Fruit fly (Drosophila melanogaster) whole organism, embryonic: ENCODE results near the gene CG6607.

Experiments
- Abd-B ChIP-seq: fragments of 200-800 bp; sonication (Bioruptor generic); optimal IDR thresholded peaks from 2 replicates; lab custom pipeline; 2018; ENCODE audit warnings: missing biosample characterization, mild to moderate bottlenecking, missing genetic modification characterization, moderate library complexity
- B-H1 ChIP-seq: fragments of 200-800 bp; sonication (Bioruptor generic); IDR thresholded peaks from 3 replicates; pipeline ENCODE4 v1.3.6; 2022; ENCODE audit warnings: missing biosample characterization, missing genetic modification characterization
- BEAF-32 ChIP-seq: fragments of 200-800 bp; sonication (Bioruptor generic); optimal IDR thresholded peaks from 3 replicates; lab custom pipeline; 2017; ENCODE audit warnings: missing biosample characterization, missing genetic modification characterization, mild to moderate bottlenecking, moderate library complexity, missing genetic modification reagents
- Blimp-1 ChIP-seq: fragments of 200-800 bp; sonication (Bioruptor generic); optimal IDR thresholded peaks from 3 replicates; lab custom pipeline; 2018; ENCODE audit warnings: missing biosample characterization, missing genetic modification characterization, mild to moderate bottlenecking, moderate library complexity, missing genetic modification reagents
- C15 ChIP-seq: fragments of 200-800 bp; sonication (Bioruptor generic); IDR thresholded peaks from 3 replicates; pipeline ENCODE4 v1.3.6; 2022; ENCODE audit warnings: missing biosample characterization, missing genetic modification characterization
- CG10321 ChIP-seq: fragments of 200-800 bp; sonication (Bioruptor generic); IDR thresholded peaks from 2 replicates; pipeline ENCODE4 v1.3.6; 2022; ENCODE audit warnings: missing biosample characterization, missing genetic modification characterization
- CG12071 ChIP-seq: fragments of 200-800 bp; sonication (Bioruptor generic); optimal IDR thresholded peaks from 3 replicates; lab custom pipeline; 2018; ENCODE audit warnings: missing biosample characterization, mild to moderate bottlenecking, missing genetic modification characterization
- CG12219 ChIP-seq: fragments of 200-800 bp; sonication (Bioruptor generic); optimal IDR thresholded peaks from 3 replicates; lab custom pipeline; 2018; ENCODE audit warnings: missing biosample characterization, mild to moderate bottlenecking, missing genetic modification characterization
- CG14860 ChIP-seq: fragments of 200-800 bp; sonication (Bioruptor generic); IDR thresholded peaks from 3 replicates; pipeline ENCODE4 v1.3.6; 2022; ENCODE audit warnings: missing biosample characterization, missing genetic modification characterization; ENCODE audit not compliant: partially characterized antibody
- CG15269 ChIP-seq: fragments of 200-800 bp; sonication (Bioruptor generic); optimal IDR thresholded peaks from 2 replicates; lab custom pipeline; 2018; ENCODE audit warnings: missing biosample characterization, mild to moderate bottlenecking, missing genetic modification characterization, moderate library complexity
- CG15601 ChIP-seq: fragments of 200-800 bp; sonication (Bioruptor generic); optimal IDR thresholded peaks from 3 replicates; lab custom pipeline; 2019; ENCODE audit warnings: missing biosample characterization, mild to moderate bottlenecking, missing genetic modification characterization, moderate library complexity
- CG17568 ChIP-seq: fragments of 200-800 bp; sonication (Bioruptor generic); optimal IDR thresholded peaks from 2 replicates; lab custom pipeline; 2018; ENCODE audit warnings: missing biosample characterization, mild to moderate bottlenecking, missing genetic modification characterization, moderate library complexity
- CG17802 ChIP-seq: fragments of 200-800 bp; sonication (Bioruptor generic); optimal IDR thresholded peaks from 2 replicates; lab custom pipeline; 2018; ENCODE audit warnings: missing biosample characterization, mild to moderate bottlenecking, missing genetic modification characterization, moderate library complexity
- CG17912 ChIP-seq: fragments of 200-800 bp; sonication (Bioruptor generic); optimal IDR thresholded peaks from 2 replicates; lab custom pipeline; 2018; ENCODE audit warnings: missing biosample characterization, mild to moderate bottlenecking, missing genetic modification characterization
- CG1832 ChIP-seq: fragments of 200-800 bp; sonication (Bioruptor generic); optimal IDR thresholded peaks from 2 replicates; lab custom pipeline; 2017; ENCODE audit warnings: missing biosample characterization, mild to moderate bottlenecking, missing genetic modification characterization, inconsistent platforms
- CG18599 ChIP-seq: fragments of 200-800 bp; sonication (Bioruptor generic); optimal IDR thresholded peaks from 3 replicates; lab custom pipeline; 2017; ENCODE audit warnings: missing biosample characterization, missing genetic modification characterization, mild to moderate bottlenecking, moderate library complexity, missing genetic modification reagents
- CG30431 ChIP-seq: fragments of 200-800 bp; sonication (Bioruptor generic); optimal IDR thresholded peaks from 2 replicates; lab custom pipeline; 2017; ENCODE audit warnings: missing biosample characterization, missing genetic modification characterization
- CG32532 ChIP-seq: fragments of 200-800 bp; sonication (Bioruptor generic); IDR thresholded peaks from 2 replicates; pipeline ENCODE4 v1.3.6; 2022; ENCODE audit warnings: missing biosample characterization, missing genetic modification characterization
- CG32767 ChIP-seq: fragments of 200-800 bp; sonication (Bioruptor generic); IDR thresholded peaks from 2 replicates; pipeline ENCODE4 v1.3.6; 2022; ENCODE audit warnings: missing biosample characterization, missing genetic modification characterization
- CG4328 ChIP-seq: fragments of 200-800 bp; sonication (Bioruptor generic); optimal IDR thresholded peaks from 3 replicates; lab custom pipeline; 2017; ENCODE audit warnings: missing biosample characterization, missing genetic modification reagents, missing genetic modification characterization
- CG4404 ChIP-seq: fragments of 200-800 bp; sonication (Bioruptor generic); IDR thresholded peaks from 2 replicates; pipeline ENCODE4 v1.3.6; 2022; ENCODE audit warnings: missing biosample characterization, missing genetic modification characterization
- CG5180 ChIP-seq: fragments of 200-800 bp; sonication (Bioruptor generic); optimal IDR thresholded peaks from 3 replicates; lab custom pipeline; 2017; ENCODE audit warnings: missing biosample characterization, missing genetic modification characterization, mild to moderate bottlenecking, moderate library complexity, missing genetic modification reagents
- CG7963 ChIP-seq: fragments of 200-800 bp; sonication (Bioruptor generic); IDR thresholded peaks from 3 replicates; pipeline ENCODE4 v1.3.6; 2022; ENCODE audit warnings: missing biosample characterization, missing genetic modification characterization; ENCODE audit not compliant: partially characterized antibody
- CTCF ChIP-seq: fragments of 200-800 bp; sonication (Bioruptor generic); optimal IDR thresholded peaks from 2 replicates; lab custom pipeline; 2017; ENCODE audit warnings: missing biosample characterization, mild to moderate bottlenecking, missing genetic modification characterization, moderate library complexity
- D19B ChIP-seq: fragments of 200-800 bp; sonication (Bioruptor generic); optimal IDR thresholded peaks from 2 replicates; lab custom pipeline; 2017; ENCODE audit warnings: missing biosample characterization, mild to moderate bottlenecking, missing genetic modification characterization
- Eip74EF ChIP-seq, 2 experiments: fragments of 200-800 bp in 1 of 2; fragments of >200 bp in 1 of 2; sonication (Bioruptor generic) in 1 of 2; optimal IDR thresholded peaks; 2 replicates each; lab custom pipeline; 2017 to 2019; ENCODE audit warnings: missing biosample characterization in 2 of 2, missing genetic modification characterization in 2 of 2, mild to moderate bottlenecking in 1 of 2, moderate library complexity in 1 of 2
- HLHmδ ChIP-seq: fragments of 200-800 bp; sonication (Bioruptor generic); optimal IDR thresholded peaks from 2 replicates; lab custom pipeline; 2018; ENCODE audit warnings: missing biosample characterization, mild to moderate bottlenecking, missing genetic modification characterization, moderate library complexity
- Med ChIP-seq: fragments of 200-800 bp; sonication (Bioruptor generic); peaks from one replicate; lab custom pipeline; 2016; ENCODE audit warnings: missing biosample characterization, missing genetic modification characterization, mild to moderate bottlenecking, inconsistent platforms, moderate library complexity
- Oaz ChIP-seq: fragments of 200-800 bp; sonication (Bioruptor generic); IDR thresholded peaks from 2 replicates; pipeline ENCODE4 v1.3.6; 2022; ENCODE audit warnings: missing biosample characterization, missing genetic modification characterization
- Optix ChIP-seq: fragments of 200-800 bp; sonication (Bioruptor generic); IDR thresholded peaks from 3 replicates; pipeline ENCODE4 v1.3.6; 2022; ENCODE audit warnings: missing biosample characterization, missing genetic modification characterization
- Tbp ChIP-seq: fragments of >200 bp; optimal IDR thresholded peaks from 2 replicates; lab custom pipeline; 2018; ENCODE audit warnings: missing biosample characterization, missing genetic modification characterization
- Trl ChIP-seq, 3 experiments: fragments of >200 bp in 2 of 3; fragments of 200-800 bp in 1 of 3; sonication (Bioruptor generic) in 1 of 3; optimal IDR thresholded peaks; 2 replicates in 1 of 3; 3 replicates in 2 of 3; lab custom pipeline; 2016 to 2017; ENCODE audit warnings: missing biosample characterization in 1 of 3, missing genetic modification characterization in 1 of 3
- Usf ChIP-seq: fragments of 200-800 bp; sonication (Bioruptor generic); optimal IDR thresholded peaks from 2 replicates; lab custom pipeline; 2017; ENCODE audit warnings: missing genotype, missing biosample characterization, missing genetic modification characterization
- bowl ChIP-seq: fragments of 200-800 bp; sonication (Bioruptor generic); IDR thresholded peaks from 2 replicates; pipeline ENCODE4 v1.3.6; 2022; ENCODE audit warnings: missing biosample characterization, missing genetic modification characterization
- crol ChIP-seq: fragments of 200-800 bp; sonication (Bioruptor generic); IDR thresholded peaks from 2 replicates; pipeline ENCODE4 v1.3.6; 2022; ENCODE audit warnings: missing biosample characterization, missing genetic modification characterization
- da ChIP-seq: fragments of 200-800 bp; sonication (Bioruptor generic); optimal IDR thresholded peaks from 2 replicates; lab custom pipeline; 2016; ENCODE audit warnings: missing biosample characterization, missing genetic modification characterization
- dpn ChIP-seq, 2 experiments: fragments of 200-800 bp; sonication (Bioruptor generic); optimal IDR thresholded peaks; 3 replicates each; lab custom pipeline; 2016; ENCODE audit warnings: missing biosample characterization in 2 of 2, missing genetic modification characterization in 2 of 2
- emc ChIP-seq: fragments of 200-800 bp; sonication (Bioruptor generic); optimal IDR thresholded peaks from 2 replicates; lab custom pipeline; 2016; ENCODE audit warnings: missing biosample characterization, missing genetic modification characterization
- gt ChIP-seq: fragments of 200-800 bp; sonication (Bioruptor generic); IDR thresholded peaks from 2 replicates; pipeline ENCODE4 v1.3.6; 2022; ENCODE audit warnings: missing biosample characterization, missing genetic modification characterization
- maf-S ChIP-seq: fragments of 200-800 bp; sonication (Bioruptor generic); optimal IDR thresholded peaks from 2 replicates; lab custom pipeline; 2016; ENCODE audit warnings: missing biosample characterization, missing genetic modification characterization
- ro ChIP-seq: fragments of 200-800 bp; sonication (Bioruptor generic); IDR thresholded peaks from 2 replicates; pipeline ENCODE4 v1.3.6; 2022; ENCODE audit warnings: missing biosample characterization, missing genetic modification characterization
- slou ChIP-seq: fragments of 200-800 bp; sonication (Bioruptor generic); optimal IDR thresholded peaks from 3 replicates; lab custom pipeline; 2016; ENCODE audit warnings: missing biosample characterization, missing genetic modification characterization
- stc ChIP-seq: fragments of 200-800 bp; sonication (Bioruptor generic); IDR thresholded peaks from 2 replicates; pipeline ENCODE4 v1.3.6; 2022; ENCODE audit warnings: missing biosample characterization, missing genetic modification characterization
- sug ChIP-seq: fragments of 200-800 bp; optimal IDR thresholded peaks from 2 replicates; lab custom pipeline; 2019; ENCODE audit warnings: missing biosample characterization, mild to moderate bottlenecking, missing genetic modification characterization, moderate library complexity
- tna ChIP-seq: fragments of 200-800 bp; sonication (Bioruptor generic); IDR thresholded peaks from 2 replicates; pipeline ENCODE4 v1.3.6; 2022; ENCODE audit warnings: missing biosample characterization, missing genetic modification characterization; ENCODE audit not compliant: partially characterized antibody
- trh ChIP-seq: fragments of 200-800 bp; sonication (Bioruptor generic); optimal IDR thresholded peaks from 2 replicates; lab custom pipeline; 2016; ENCODE audit warnings: missing biosample characterization, missing genetic modification characterization
- vvl ChIP-seq: fragments of 200-800 bp; sonication (Bioruptor generic); IDR thresholded peaks from 2 replicates; pipeline ENCODE4 v1.3.6; 2022; ENCODE audit warnings: missing biosample characterization, missing genetic modification characterization
- zfh1 ChIP-seq: fragments of 200-800 bp; sonication (Bioruptor generic); IDR thresholded peaks from 3 replicates; pipeline ENCODE4 v1.3.6; 2022; ENCODE audit warnings: missing biosample characterization, missing genetic modification characterization

CG6607 gene

dm6 chr3R:24565748-24566239 lies 37.9 kb downstream of the CG6607 start (continued):
- no peak for TF ChIP-seq da
- no peak for TF ChIP-seq dpn (GFP tag; optimal IDR thresholded peaks at IDR 0.05; lab: Kevin White, UChicago)
- TF ChIP-seq CG30431 (GFP tag; lab: Kevin White, UChicago), result no peak
- no peak for TF ChIP-seq Usf
- peak; percentile 82 for TF ChIP-seq CG4328
- peak; percentile 83 for TF ChIP-seq CG18599
- peak; percentile 16 for TF ChIP-seq trh
- no peak for TF ChIP-seq emc
- TF ChIP-seq C15 (GFP tag; lab: Robert Waterston, UW), result no peak
- no peak for TF ChIP-seq Optix
- TF ChIP-seq CG5180 (GFP tag; lab: Kevin White, UChicago), result peak; percentile 11
- TF ChIP-seq CG15601 (tag; lab: Kevin White, UChicago), result peak; percentile 82
- TF ChIP-seq HLHmδ (GFP tag; lab: Kevin White, UChicago), result no peak
- TF ChIP-seq CG12219 (GFP tag; lab: Kevin White, UChicago), result peak; percentile 30

- TF ChIP-seq stc (GFP tag; lab: Robert Waterston, UW), result 0 out of 2 replicates have a peak, but pooled peaks have one; percentile 15
- peak in 1 of 2 experiments; percentile 20 for TF ChIP-seq Trl (optimal IDR thresholded peaks at IDR 0.05; lab: Kevin White, UChicago)
- no peak for TF ChIP-seq Trl (GFP tag; optimal IDR thresholded peaks at IDR 0.05; lab: Kevin White, UChicago)
- TF ChIP-seq crol (GFP tag; lab: Robert Waterston, UW), result peak; percentile 60
- TF ChIP-seq CG4404 (GFP tag; lab: Robert Waterston, UW), result no peak
- no peak for TF ChIP-seq CG12071 (GFP tag; lab: Kevin White, UChicago)
- no peak for TF ChIP-seq CG1832
- TF ChIP-seq CG14860 (GFP tag; lab: Robert Waterston, UW), result no peak
- TF ChIP-seq sug (tag; lab: Kevin White, UChicago), result peak; percentile 11
- peak in 1 of 2 experiments; percentile 45 for TF ChIP-seq Eip74EF (GFP tag; optimal IDR thresholded peaks at IDR 0.05; lab: Kevin White, UChicago)
- TF ChIP-seq Oaz (GFP tag; lab: Robert Waterston, UW), result no peak
- peak; percentile 14; the same call in 1 of the 2 replicates for TF ChIP-seq vvl (GFP tag; lab: Robert Waterston, UW)
- TF ChIP-seq gt (GFP tag; lab: Robert Waterston, UW), result no peak
- TF ChIP-seq CG15269, result no peak
- TF ChIP-seq Med (GFP tag; lab: Kevin White, UChicago), result peak; percentile 68
- TF ChIP-seq Blimp-1 (GFP tag; lab: Kevin White, UChicago), result peak; percentile 2
- no peak for TF ChIP-seq CG10321 (GFP tag; lab: Robert Waterston, UW)
Observed at dm6 chr3R:24566756-24567426, 39.0 kb downstream of the CG6607 start.

dm6 chr3R:24567427-24567771 lies 39.6 kb downstream of the CG6607 start:
- TF ChIP-seq BEAF-32 (GFP tag; lab: Kevin White, UChicago), result no peak
- no peak for TF ChIP-seq CG7963 (GFP tag; lab: Robert Waterston, UW)
- TF ChIP-seq gt (GFP tag; lab: Robert Waterston, UW), result peak; percentile 12; the same call in 1 of the 2 replicates
- peak; percentile 60 for TF ChIP-seq CG17912 (GFP tag; lab: Kevin White, UChicago)
- TF ChIP-seq D19B (GFP tag; lab: Kevin White, UChicago), result peak; percentile 86
- TF ChIP-seq zfh1 (GFP tag; lab: Robert Waterston, UW), result peak; percentile 92
- TF ChIP-seq CG32532, result peak; percentile 90
- no peak for TF ChIP-seq tna
- peak; percentile 24; the same call in 1 of the 2 replicates for TF ChIP-seq crol (GFP tag; lab: Robert Waterston, UW)
- no peak for TF ChIP-seq Tbp (GFP tag; lab: Kevin White, UChicago)
- TF ChIP-seq CTCF, result peak; percentile 28
- TF ChIP-seq B-H1 (GFP tag; lab: Robert Waterston, UW), result peak; percentile 86
- peak; percentile 88 for TF ChIP-seq Abd-B (GFP tag; lab: Kevin White, UChicago)
- peak; percentile 58 for TF ChIP-seq ro (GFP tag; lab: Robert Waterston, UW)
- peak; percentile 87 for TF ChIP-seq maf-S (GFP tag; lab: Kevin White, UChicago)
- TF ChIP-seq slou (GFP tag; lab: Kevin White, UChicago), result peak; percentile 81
- peak; percentile 57 for TF ChIP-seq CG17802 (tag; lab: Kevin White, UChicago)
- TF ChIP-seq bowl, result peak; percentile 77
- peak; percentile 87 for TF ChIP-seq CG32767
- TF ChIP-seq CG17568 (GFP tag; lab: Kevin White, UChicago), result peak; percentile 79
